Fruit fly (Drosophila melanogaster): Measurements from ENCODE around the gene Adk1.

DNA sequence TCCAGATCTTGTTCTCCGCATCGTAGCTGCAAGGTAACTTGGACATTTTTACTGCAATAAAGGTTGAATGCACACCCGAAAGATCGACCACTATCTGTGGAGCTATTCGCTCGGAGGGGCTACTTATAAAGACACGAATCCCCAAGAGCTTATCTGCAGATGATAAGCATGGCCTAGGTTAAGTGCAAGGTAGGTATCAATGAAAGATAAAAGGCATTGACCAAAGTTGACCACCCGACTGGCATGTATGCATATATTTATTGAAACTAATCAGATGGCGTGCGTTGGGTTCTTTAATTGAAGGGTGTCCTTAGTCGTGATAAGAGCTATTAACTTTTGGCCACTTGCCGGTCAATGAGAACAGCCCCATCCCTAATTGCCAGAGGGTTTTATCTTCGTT, 12.5 kb downstream of the Adk1 start, which contains the start of gene CG4830:
- no peak for TF ChIP-seq mld (GFP tag; IDR thresholded peaks at IDR 0.05; ENCODE audit: partially characterized antibody)
- no peak for TF ChIP-seq cg (GFP tag; optimal IDR thresholded peaks at IDR 0.05)
- no peak for TF ChIP-seq jigr1 (GFP tag; IDR thresholded peaks at IDR 0.05)
- no peak for TF ChIP-seq CG1792 (GFP tag; optimal IDR thresholded peaks at IDR 0.05)

All from whole organism, embryonic.